Worm (Caenorhabditis elegans): ENCODE measurements around the gene W07A12.8.

W07A12.8 gene

ce11 chrII:9178811-9179210 is 13.2 kb upstream of the W07A12.8 start:
- TF ChIP-seq let-526 (GFP tag; IDR thresholded peaks at IDR 0.05) (no peak), F23B12.7 (tag; optimal IDR thresholded peaks at IDR 0.05; ENCODE audit: insufficient read depth) (no peak)

DNA sequence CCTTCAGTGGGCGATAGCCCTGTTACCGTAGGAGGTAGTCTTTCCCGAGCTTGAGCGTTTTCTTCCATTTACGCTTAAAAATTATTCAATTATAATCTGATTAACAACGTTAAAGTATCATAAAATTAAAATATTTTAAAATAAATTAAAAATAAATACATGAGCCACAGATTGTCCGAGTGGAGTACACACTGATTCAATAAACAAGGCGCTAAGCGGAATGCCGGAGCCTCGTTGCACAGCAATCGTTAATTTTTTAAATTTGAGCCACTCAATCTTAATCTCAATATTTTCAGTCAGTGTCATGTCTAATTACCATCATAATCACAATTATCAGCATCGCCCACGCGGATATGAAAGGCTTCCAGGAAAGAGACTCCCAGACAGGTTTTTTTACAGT is 11.5 kb upstream of the W07A12.8 start, which contains the start of the genes sec-5 and pir-1:
sec-5 (minus strand) TSS at position 73 of the 400 bp plus-strand sequence.
pir-1 (plus strand) TSS at position 221 of the 400 bp plus-strand sequence.
- TF ChIP-seq nhr-27 (tag; optimal IDR thresholded peaks at IDR 0.05): no peak
- no peak for TF ChIP-seq nhr-120 (GFP tag; IDR thresholded peaks at IDR 0.05)
- TF ChIP-seq B0019.2 (GFP tag; conservative IDR thresholded peaks at IDR 0.05): no peak
- no peak for TF ChIP-seq Y53F4B.3 (GFP tag; IDR thresholded peaks at IDR 0.05)
- peak; percentile 7 for TF ChIP-seq lin-54 (GFP tag; optimal IDR thresholded peaks at IDR 0.05)
- peak; percentile 96 for TF ChIP-seq attf-3 (GFP tag; conservative IDR thresholded peaks at IDR 0.05)

DNA sequence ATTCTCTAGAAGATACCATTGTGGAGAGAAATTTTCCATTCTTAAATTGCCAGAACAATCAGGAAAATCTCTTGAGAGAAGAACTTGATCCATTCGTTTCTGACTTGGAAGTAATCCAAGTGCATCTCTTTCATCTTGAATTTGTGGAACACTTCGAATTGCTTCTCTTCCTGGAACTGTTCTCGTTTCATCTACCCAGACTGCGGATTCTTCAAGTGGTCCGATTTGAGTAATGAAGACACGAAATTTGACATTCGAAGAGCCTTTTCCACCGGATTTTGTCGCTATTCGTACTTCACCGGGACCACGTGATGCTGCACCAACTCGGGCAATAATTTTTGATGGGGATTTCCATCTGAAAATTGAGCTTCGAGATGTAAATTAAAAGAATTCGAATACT is 10.9 kb upstream of the W07A12.8 start:
- TF ChIP-seq rec-8 (tag; optimal IDR thresholded peaks at IDR 0.05) (no peak), lin-35 (GFP tag; optimal IDR thresholded peaks at IDR 0.05) (no peak), F10E7.11 (tag; optimal IDR thresholded peaks at IDR 0.05) (no peak), F57C9.4 (tag; optimal IDR thresholded peaks at IDR 0.05) (no peak), ztf-26 (tag; optimal IDR thresholded peaks at IDR 0.05) (no peak), let-526 (GFP tag; IDR thresholded peaks at IDR 0.05) (no peak), Y56A3A.18 (GFP tag; IDR thresholded peaks at IDR 0.05) (no peak), ZK185.1 (tag; optimal IDR thresholded peaks at IDR 0.05; ENCODE audit: poor library complexity, severe bottlenecking) (no peak), hrde-1 (tag; optimal IDR thresholded peaks at IDR 0.05; ENCODE audit: borderline replicate concordance) (no peak), tlf-1 (GFP tag; optimal IDR thresholded peaks at IDR 0.05) (no peak), bed-1 (GFP tag; IDR thresholded peaks at IDR 0.05) (no peak), K11D2.4 (GFP tag; IDR thresholded peaks at IDR 0.05) (no peak), rpc-1 (optimal IDR thresholded peaks at IDR 0.05) (no peak), rpc-1 (tag; optimal IDR thresholded peaks at IDR 0.05) (no peak)

DNA sequence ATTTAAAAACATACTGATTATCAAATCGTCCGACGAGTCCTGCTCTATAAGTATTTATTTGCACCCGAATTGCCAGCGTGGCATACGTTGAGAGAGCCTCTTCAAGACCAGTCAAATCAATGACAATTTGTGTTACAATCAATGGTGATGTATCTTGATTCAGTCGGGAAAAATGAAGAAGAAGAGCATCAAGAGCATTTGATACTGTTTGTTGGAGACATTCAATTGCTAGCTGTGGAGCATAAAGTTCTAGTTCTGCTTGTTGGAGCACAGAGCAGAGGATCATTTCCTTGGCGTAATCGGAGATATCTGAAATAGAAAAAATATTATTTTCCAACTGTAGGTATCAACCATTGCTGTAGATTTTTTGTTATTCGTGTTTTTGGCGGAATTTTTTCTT is 7.9 kb upstream of the W07A12.8 start:
- TF ChIP-seq lin-40 (tag; optimal IDR thresholded peaks at IDR 0.05) (no peak), F33H1.4 (GFP tag; IDR thresholded peaks at IDR 0.05) (no peak), T26A5.8 (tag; optimal IDR thresholded peaks at IDR 0.05) (no peak), sptf-2 (GFP tag; optimal IDR thresholded peaks at IDR 0.05) (no peak), pbrm-1 (GFP tag; IDR thresholded peaks at IDR 0.05) (no peak), lsy-27 (tag; optimal IDR thresholded peaks at IDR 0.05; ENCODE audit: borderline replicate concordance, insufficient read depth) (no peak), tbx-9 (tag; optimal IDR thresholded peaks at IDR 0.05; ENCODE audit: borderline replicate concordance) (no peak), nfya-2 (GFP tag; IDR thresholded peaks at IDR 0.05) (no peak), T07F8.4 (tag; optimal IDR thresholded peaks at IDR 0.05) (no peak), pha-4 (tag; optimal IDR thresholded peaks at IDR 0.05) (no peak), snpc-1.1 (tag; optimal IDR thresholded peaks at IDR 0.05; ENCODE audit: insufficient read depth) (no peak), madf-6 (GFP tag; IDR thresholded peaks at IDR 0.05) (no peak), bed-2 (GFP tag; IDR thresholded peaks at IDR 0.05) (no peak), lin-35 (GFP tag; optimal IDR thresholded peaks at IDR 0.05) (no peak), mes-4 (tag; optimal IDR thresholded peaks at IDR 0.05) (no peak), ceh-100 (GFP tag; IDR thresholded peaks at IDR 0.05) (no peak), B0019.2 (GFP tag; conservative IDR thresholded peaks at IDR 0.05) (no peak), ztf-3 (GFP tag; optimal IDR thresholded peaks at IDR 0.05) (no peak), F57C9.4 (tag; optimal IDR thresholded peaks at IDR 0.05) (no peak)
